Worm (Caenorhabditis elegans) whole organism, mixed stage, embryonic: Measurements from ENCODE around the gene Y37E11AM.2.

Experiments used
- M03D4.4 ChIP-seq: sonication (generic microtip); optimal IDR thresholded peaks from 2 replicates; lab custom pipeline; 2017; ENCODE audit warnings: mild to moderate bottlenecking, missing genetic modification characterization, missing compliant biosample characterization
- bed-3 ChIP-seq: fragments of 200-800 bp; sonication (Bioruptor generic); optimal IDR thresholded peaks from 3 replicates; lab custom pipeline; 2018; ENCODE audit warnings: mild to moderate bottlenecking, missing genetic modification characterization, moderate library complexity, missing compliant biosample characterization
- blmp-1 ChIP-seq: fragments of 150-350 bp; optimal IDR thresholded peaks from 2 replicates; lab custom pipeline; 2014; ENCODE audit warnings: missing biosample characterization, missing genetic modification characterization
- ceh-39 ChIP-seq: fragments of 150-350 bp; optimal IDR thresholded peaks from 2 replicates; lab custom pipeline; 2014; ENCODE audit warnings: missing biosample characterization, missing genetic modification characterization
- ceh-43 ChIP-seq: fragments of 200-800 bp; sonication (Bioruptor generic); optimal IDR thresholded peaks from 2 replicates; lab custom pipeline; 2018; ENCODE audit warnings: mild to moderate bottlenecking, missing genetic modification characterization, moderate library complexity, missing compliant biosample characterization
- ceh-83 ChIP-seq: fragments of 200-800 bp; sonication (Bioruptor generic); optimal IDR thresholded peaks from 2 replicates; lab custom pipeline; 2018; ENCODE audit warnings: mild to moderate bottlenecking, missing genetic modification characterization, missing compliant biosample characterization
- ces-1 ChIP-seq: fragments of 150-350 bp; optimal IDR thresholded peaks from 2 replicates; lab custom pipeline; 2014; ENCODE audit warnings: missing biosample characterization, missing genetic modification reagents, missing genetic modification characterization
- cnd-1 ChIP-seq: fragments of 200-800 bp; sonication (Bioruptor generic); optimal IDR thresholded peaks from 2 replicates; lab custom pipeline; 2018; ENCODE audit warnings: mild to moderate bottlenecking, missing genetic modification characterization, missing compliant biosample characterization
- drap-1 ChIP-seq: fragments of 200-800 bp; sonication (Bioruptor generic); optimal IDR thresholded peaks from 3 replicates; lab custom pipeline; 2018; ENCODE audit warnings: mild to moderate bottlenecking, missing genetic modification characterization, missing compliant biosample characterization
- elt-1 ChIP-seq: sonication (generic microtip); optimal IDR thresholded peaks from 2 replicates; lab custom pipeline; 2017; ENCODE audit warnings: missing genetic modification characterization, mild to moderate bottlenecking, missing compliant biosample characterization, antibody characterized with exemption, moderate library complexity, borderline replicate concordance; ENCODE audit not compliant: insufficient read depth
- elt-3 ChIP-seq: fragments of 150-350 bp; optimal IDR thresholded peaks from 2 replicates; lab custom pipeline; 2014; ENCODE audit warnings: missing biosample characterization, missing genetic modification characterization
- flh-1 ChIP-seq: fragments of 200-800 bp; sonication (Bioruptor generic); optimal IDR thresholded peaks from 2 replicates; lab custom pipeline; 2018; ENCODE audit warnings: mild to moderate bottlenecking, missing genetic modification characterization, moderate library complexity, missing compliant biosample characterization
- ham-2 ChIP-seq: fragments of 200-800 bp; sonication (Bioruptor generic); optimal IDR thresholded peaks from 2 replicates; lab custom pipeline; 2018; ENCODE audit warnings: mild to moderate bottlenecking, missing genetic modification characterization, missing compliant biosample characterization
- hlh-1 ChIP-seq: fragments of 150-350 bp; optimal IDR thresholded peaks from 2 replicates; lab custom pipeline; 2014; ENCODE audit warnings: missing biosample characterization, missing genetic modification reagents, missing genetic modification characterization
- lin-32 ChIP-seq: fragments of 200-800 bp; sonication (Bioruptor generic); optimal IDR thresholded peaks from 2 replicates; lab custom pipeline; 2018; ENCODE audit warnings: mild to moderate bottlenecking, missing genetic modification characterization, missing compliant biosample characterization
- lsy-2 ChIP-seq: fragments of 150-350 bp; optimal IDR thresholded peaks from 2 replicates; lab custom pipeline; 2014; ENCODE audit warnings: missing biosample characterization, missing genetic modification characterization
- mab-5 ChIP-seq: fragments of 150-350 bp; optimal IDR thresholded peaks from 2 replicates; lab custom pipeline; 2014; ENCODE audit warnings: missing biosample characterization, missing genetic modification characterization
- nhr-12 ChIP-seq: fragments of 150-350 bp; optimal IDR thresholded peaks from 2 replicates; lab custom pipeline; 2014; ENCODE audit warnings: missing biosample characterization, missing genetic modification characterization
- nhr-2 ChIP-seq: fragments of 150-350 bp; optimal IDR thresholded peaks from 2 replicates; lab custom pipeline; 2014; ENCODE audit warnings: missing biosample characterization, missing genetic modification characterization
- nhr-237 ChIP-seq: fragments of 150-350 bp; optimal IDR thresholded peaks from 2 replicates; lab custom pipeline; 2014; ENCODE audit warnings: missing biosample characterization, missing genetic modification characterization
- nhr-76 ChIP-seq: sonication (generic microtip); optimal IDR thresholded peaks from 2 replicates; lab custom pipeline; 2017; ENCODE audit warnings: missing biosample characterization, missing genetic modification characterization
- pha-4 ChIP-seq: fragments of 150-350 bp; optimal IDR thresholded peaks from 2 replicates; lab custom pipeline; 2018; ENCODE audit warnings: missing biosample characterization, missing genetic modification reagents, missing genetic modification characterization
- sem-2 ChIP-seq: fragments of 200-800 bp; sonication (Bioruptor generic); optimal IDR thresholded peaks from 2 replicates; lab custom pipeline; 2018; ENCODE audit warnings: mild to moderate bottlenecking, missing genetic modification characterization, missing compliant biosample characterization
- snpc-4 ChIP-seq: fragments of 150-350 bp; optimal IDR thresholded peaks from 2 replicates; lab custom pipeline; 2014; ENCODE audit warnings: missing biosample characterization, missing genetic modification characterization
- sptf-1 ChIP-seq: sonication (generic microtip); optimal IDR thresholded peaks from 2 replicates; lab custom pipeline; 2017; ENCODE audit warnings: mild to moderate bottlenecking, missing genetic modification characterization, moderate library complexity, missing compliant biosample characterization
- tbx-8 ChIP-seq: fragments of 200-800 bp; sonication (Bioruptor generic); optimal IDR thresholded peaks from 2 replicates; lab custom pipeline; 2018; ENCODE audit warnings: mild to moderate bottlenecking, missing genetic modification characterization, moderate library complexity, missing compliant biosample characterization
- unc-39 ChIP-seq: fragments of 150-350 bp; optimal IDR thresholded peaks from 2 replicates; lab custom pipeline; 2014; ENCODE audit warnings: missing biosample characterization, missing genetic modification characterization
- unc-62 ChIP-seq: fragments of 150-350 bp; optimal IDR thresholded peaks from 2 replicates; lab custom pipeline; 2014; ENCODE audit warnings: missing biosample characterization, missing genetic modification reagents, missing genetic modification characterization
- zip-8 ChIP-seq: fragments of 150-350 bp; optimal IDR thresholded peaks from 2 replicates; lab custom pipeline; 2014; ENCODE audit warnings: missing biosample characterization, missing genetic modification characterization
- ztf-11 ChIP-seq: fragments of 150-350 bp; optimal IDR thresholded peaks from 2 replicates; lab custom pipeline; 2014; ENCODE audit warnings: missing biosample characterization, missing genetic modification characterization

The Y37E11AM.2 gene

ce11 chrIV:3722690-3723089 is 2.6 kb downstream of the Y37E11AM.2 start, which contains the start of gene Y37E11AM.4:
TSS of gene Y37E11AM.4 (minus strand) at chrIV:3722790.
- TF ChIP-seq ztf-11 (no peak), M03D4.4 (tag; lab: Kevin White, UChicago) (no peak), ceh-83 (GFP tag; lab: Kevin White, UChicago) (no peak), pha-4 (tag; lab: Kevin White, UChicago) (no peak), ham-2 (GFP tag; lab: Kevin White, UChicago) (no peak), nhr-237 (tag; lab: Kevin White, UChicago) (no peak), nhr-12 (tag; lab: Kevin White, UChicago) (no peak), elt-1 (no peak), cnd-1 (no peak), hlh-1 (tag; lab: Kevin White, UChicago) (no peak), unc-39 (no peak), sptf-1 (tag; lab: Kevin White, UChicago) (no peak), sem-2 (GFP tag; lab: Kevin White, UChicago) (no peak), flh-1 (no peak), mab-5 (tag; lab: Kevin White, UChicago) (no peak), blmp-1 (tag; lab: Kevin White, UChicago) (no peak), unc-62 (GFP tag; lab: Kevin White, UChicago) (no peak)

- TF ChIP-seq lin-32 (GFP tag; lab: Kevin White, UChicago) = no peak
- TF ChIP-seq ceh-83 (GFP tag; lab: Kevin White, UChicago) = no peak
- TF ChIP-seq blmp-1 (tag; lab: Kevin White, UChicago) = no peak
- TF ChIP-seq lsy-2 (tag; lab: Kevin White, UChicago) = no peak
- no peak for TF ChIP-seq bed-3 (GFP tag; lab: Kevin White, UChicago)
- TF ChIP-seq ces-1 (GFP tag; lab: Kevin White, UChicago) = no peak
- no peak for TF ChIP-seq snpc-4 (tag; lab: Kevin White, UChicago)
- TF ChIP-seq nhr-12 (tag; lab: Kevin White, UChicago) = no peak
- TF ChIP-seq ham-2 (GFP tag; lab: Kevin White, UChicago) = no peak
- no peak for TF ChIP-seq unc-39
- no peak for TF ChIP-seq sem-2 (GFP tag; lab: Kevin White, UChicago)
- no peak for TF ChIP-seq unc-62 (GFP tag; lab: Kevin White, UChicago)
- no peak for TF ChIP-seq cnd-1
- TF ChIP-seq ceh-43 = no peak
- TF ChIP-seq elt-3 (tag; lab: Kevin White, UChicago) = no peak
- no peak for TF ChIP-seq tbx-8 (GFP tag; lab: Kevin White, UChicago)
- TF ChIP-seq nhr-2 (tag; lab: Kevin White, UChicago) = no peak
- TF ChIP-seq ztf-11 = no peak
- TF ChIP-seq hlh-1 (tag; lab: Kevin White, UChicago) = no peak
Measured at ce11 chrIV:3721973-3722372, 3.3 kb downstream of the Y37E11AM.2 start.

ce11 chrIV:3720644-3721043 is 4.6 kb downstream of the Y37E11AM.2 start:
- no peak for TF ChIP-seq nhr-2 (tag; lab: Kevin White, UChicago)
- no peak for TF ChIP-seq ces-1 (GFP tag; lab: Kevin White, UChicago)
- TF ChIP-seq M03D4.4 (tag; lab: Kevin White, UChicago) = no peak
- TF ChIP-seq sem-2 (GFP tag; lab: Kevin White, UChicago) = no peak
- TF ChIP-seq pha-4 (tag; lab: Kevin White, UChicago) = peak; percentile 72

- TF ChIP-seq nhr-2 (tag; lab: Kevin White, UChicago) (no peak), ces-1 (GFP tag; lab: Kevin White, UChicago) (no peak), sptf-1 (tag; lab: Kevin White, UChicago) (no peak), M03D4.4 (tag; lab: Kevin White, UChicago) (no peak), sem-2 (GFP tag; lab: Kevin White, UChicago) (no peak), drap-1 (GFP tag; lab: Kevin White, UChicago) (no peak), cnd-1 (no peak), ham-2 (GFP tag; lab: Kevin White, UChicago) (no peak), tbx-8 (GFP tag; lab: Kevin White, UChicago) (no peak), ceh-39 (tag; lab: Kevin White, UChicago) (no peak), unc-62 (GFP tag; lab: Kevin White, UChicago) (no peak), ceh-83 (GFP tag; lab: Kevin White, UChicago) (no peak), elt-1 (no peak), nhr-76 (tag; lab: Kevin White, UChicago) (no peak)
Measured at ce11 chrIV:3719057-3719456, 6.2 kb downstream of the Y37E11AM.2 start, which contains the start of gene Y37E11AM.3. TSS of gene Y37E11AM.3 (minus strand) at chrIV:3719157.

ce11 chrIV:3710737-3711136 is 14.5 kb downstream of the Y37E11AM.2 start:
- TF ChIP-seq zip-8 (peak; percentile 94), unc-62 (GFP tag; lab: Kevin White, UChicago) (no peak)
